Worm (Caenorhabditis elegans) whole organism, early embryonic: Measurements from ENCODE around the gene T21B4.3.

Experiments used
- ama-1 ChIP-seq: fragments of 150-350 bp; optimal IDR thresholded peaks from 2 replicates; lab custom pipeline; 2014
- hmg-4 ChIP-seq: fragments of 200-800 bp; sonication (Bioruptor generic); optimal IDR thresholded peaks from 2 replicates; lab custom pipeline; 2018; ENCODE audit warnings: mild to moderate bottlenecking, missing genetic modification characterization, missing compliant biosample characterization

DNA sequence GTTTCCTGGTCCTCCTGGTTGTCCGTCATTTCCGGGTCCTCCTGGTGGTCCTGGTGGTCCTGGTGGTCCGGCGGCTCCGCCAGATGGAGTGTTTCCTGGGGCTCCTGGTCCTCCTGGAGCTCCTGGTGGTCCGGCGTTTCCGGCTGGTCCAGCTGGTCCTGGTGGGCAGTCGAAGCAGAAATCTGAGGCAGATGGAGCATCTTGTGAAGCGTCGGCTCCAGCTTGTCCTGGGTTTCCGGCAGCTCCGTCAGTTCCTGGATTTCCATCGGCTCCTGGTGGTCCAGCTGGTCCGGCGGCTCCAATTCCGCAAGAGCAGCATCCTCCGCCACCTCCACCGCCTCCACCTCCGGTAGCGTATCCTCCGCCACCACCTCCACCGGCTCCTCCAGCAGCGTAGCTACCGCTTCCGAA is 2.8 kb downstream of the T21B4.3 start:
- no peak for TF ChIP-seq hmg-4 (GFP tag; lab: Kevin White, UChicago)
- TF ChIP-seq ama-1 = no peak
